Worm (Caenorhabditis elegans) whole organism, L1 larva: Measurements from ENCODE around the gene F28C6.5.

ENCODE experiments used
- ceh-82 ChIP-seq, 3 experiments: fragments of 150-350 bp in 1 of 3; sonication (generic microtip) in 2 of 3; optimal IDR thresholded peaks; 2 replicates each; lab custom pipeline; 2014 to 2017; ENCODE audit warnings: missing biosample characterization in 3 of 3, missing genetic modification characterization in 3 of 3
- grh-1 ChIP-seq: fragments of 200-800 bp; sonication (Bioruptor generic); IDR thresholded peaks from 2 replicates; pipeline ENCODE4 v1.3.6; 2022; ENCODE audit warnings: missing genetic modification reagents, missing genetic modification characterization, missing compliant biosample characterization
- jun-1 ChIP-seq: fragments of 150-350 bp; optimal IDR thresholded peaks from 2 replicates; lab custom pipeline; 2014; ENCODE audit warnings: missing biosample characterization, missing genetic modification reagents, missing genetic modification characterization
- nhr-12 ChIP-seq: sonication (generic microtip); optimal IDR thresholded peaks from 2 replicates; lab custom pipeline; 2017; ENCODE audit warnings: missing biosample characterization, missing genetic modification characterization
- nhr-237 ChIP-seq: fragments of 150-350 bp; optimal IDR thresholded peaks from 2 replicates; lab custom pipeline; 2014; ENCODE audit warnings: missing biosample characterization, missing genetic modification characterization
- nhr-85 ChIP-seq: sonication (generic microtip); peaks from one replicate; lab custom pipeline; 2016; ENCODE audit warnings: missing genetic modification characterization, inconsistent platforms, missing compliant biosample characterization
- pax-3 ChIP-seq: fragments of 200-800 bp; sonication (Bioruptor generic); optimal IDR thresholded peaks from 2 replicates; lab custom pipeline; 2018; ENCODE audit warnings: mild to moderate bottlenecking, missing genetic modification characterization, moderate library complexity, missing compliant biosample characterization
- pqm-1 ChIP-seq: sonication (generic microtip); optimal IDR thresholded peaks from 3 replicates; lab custom pipeline; 2017; ENCODE audit warnings: missing biosample characterization, missing genetic modification characterization
- snu-23 ChIP-seq: sonication (generic microtip); optimal IDR thresholded peaks from 2 replicates; lab custom pipeline; 2016; ENCODE audit warnings: missing genetic modification characterization, missing compliant biosample characterization
- tlp-1 ChIP-seq: fragments of 150-350 bp; optimal IDR thresholded peaks from 2 replicates; lab custom pipeline; 2014; ENCODE audit warnings: missing biosample characterization, missing genetic modification characterization
- unc-130 ChIP-seq: fragments of 150-350 bp; optimal IDR thresholded peaks from 2 replicates; lab custom pipeline; 2017; ENCODE audit warnings: missing biosample characterization, missing genetic modification characterization, inconsistent platforms
- unc-62 ChIP-seq: fragments of 150-350 bp; optimal IDR thresholded peaks from 2 replicates; lab custom pipeline; 2014; ENCODE audit warnings: missing biosample characterization, missing genetic modification reagents, missing genetic modification characterization
- zag-1 ChIP-seq: fragments of 150-350 bp; optimal IDR thresholded peaks from 2 replicates; lab custom pipeline; 2014; ENCODE audit warnings: missing biosample characterization, missing genetic modification characterization
- ztf-11 ChIP-seq, 2 experiments: sonication (generic microtip); optimal IDR thresholded peaks; 2 replicates each; lab custom pipeline; 2016 to 2017; ENCODE audit warnings: missing genetic modification characterization in 2 of 2, missing biosample characterization in 1 of 2, missing compliant biosample characterization in 1 of 2

ce11 chrII:8607662-8608061 is 8.3 kb downstream of the F28C6.5 start, which contains the start of gene F28C6.10:
- TF ChIP-seq tlp-1 = no peak
- TF ChIP-seq jun-1 (tag; lab: Kevin White, UChicago) = no peak
- no peak for TF ChIP-seq nhr-12
- no peak for TF ChIP-seq unc-130
- TF ChIP-seq grh-1 (GFP tag; lab: Robert Waterston, UW) = no peak
- no peak for TF ChIP-seq ztf-11 (tag; optimal IDR thresholded peaks at IDR 0.05; lab: Kevin White, UChicago)
- no peak for TF ChIP-seq pqm-1 (tag; lab: Kevin White, UChicago)
- no peak for TF ChIP-seq zag-1
- TF ChIP-seq unc-62 (GFP tag; lab: Kevin White, UChicago) = no peak
- no peak for TF ChIP-seq pax-3 (tag; lab: Kevin White, UChicago)
- no peak for TF ChIP-seq nhr-85 (tag; lab: Kevin White, UChicago)
- no peak for TF ChIP-seq ceh-82 (tag; optimal IDR thresholded peaks at IDR 0.05; lab: Kevin White, UChicago)
- no peak for TF ChIP-seq snu-23
- TF ChIP-seq nhr-237 = no peak
